Worm (Caenorhabditis elegans) whole organism, late embryonic: ENCODE data around the gene F13H10.8.

Experiments used
- ahr-1 ChIP-seq: sonication (generic microtip); optimal IDR thresholded peaks from 2 replicates; lab custom pipeline; 2016; ENCODE audit warnings: missing genetic modification characterization, missing compliant biosample characterization
- ceh-6 ChIP-seq: fragments of 200-800 bp; sonication (Bioruptor generic); optimal IDR thresholded peaks from 2 replicates; lab custom pipeline; 2018; ENCODE audit warnings: mild to moderate bottlenecking, missing genetic modification characterization, missing compliant biosample characterization
- nfya-1 ChIP-seq: sonication (generic microtip); optimal IDR thresholded peaks from 2 replicates; lab custom pipeline; 2017; ENCODE audit warnings: missing genetic modification characterization, mild to moderate bottlenecking, missing compliant biosample characterization, antibody characterized with exemption, moderate library complexity
- nhr-11 ChIP-seq: fragments of 150-350 bp; optimal IDR thresholded peaks from 2 replicates; lab custom pipeline; 2014; ENCODE audit warnings: missing biosample characterization, missing genetic modification characterization
- pqm-1 ChIP-seq: sonication (generic microtip); optimal IDR thresholded peaks from 2 replicates; lab custom pipeline; 2016; ENCODE audit warnings: missing genetic modification characterization, missing compliant biosample characterization
- tbx-2 ChIP-seq: sonication (generic microtip); optimal IDR thresholded peaks from 2 replicates; lab custom pipeline; 2016; ENCODE audit warnings: missing genetic modification characterization, missing compliant biosample characterization

- no peak for TF ChIP-seq nhr-11
- TF ChIP-seq nfya-1 (tag; lab: Kevin White, UChicago): no peak
- TF ChIP-seq ceh-6 (GFP tag; lab: Kevin White, UChicago): no peak
- no peak for TF ChIP-seq tbx-2 (tag; lab: Kevin White, UChicago)
- no peak for TF ChIP-seq pqm-1 (tag; lab: Kevin White, UChicago)
- TF ChIP-seq ahr-1 (tag; lab: Kevin White, UChicago): no peak
These were observed 13.9 kb upstream of the F13H10.8 start for ce11 chrIV:11006383-11006782.
